Worm (Caenorhabditis elegans): ENCODE results near the gene F35F10.7.

F35F10.7 gene

ce11 chrV:3316108-3316507 lies 28.9 kb upstream of the F35F10.7 start, which contains the start of gene F35F10.1:
TSS of gene F35F10.1 (plus strand) at chrV:3316307.
- TF ChIP-seq B0310.2 (tag; optimal IDR thresholded peaks at IDR 0.05) (no peak), scrt-1 (GFP tag; IDR thresholded peaks at IDR 0.05) (no peak), ceh-13 (GFP tag; optimal IDR thresholded peaks at IDR 0.05) (no peak), ets-7 (tag; optimal IDR thresholded peaks at IDR 0.05) (no peak), hmg-4 (GFP tag; optimal IDR thresholded peaks at IDR 0.05) (no peak), tbx-37 (GFP tag; conservative IDR thresholded peaks at IDR 0.05) (no peak), tra-4 (tag; optimal IDR thresholded peaks at IDR 0.05) (no peak), tbx-11 (GFP tag; IDR thresholded peaks at IDR 0.05) (no peak), F13C5.2 (tag; optimal IDR thresholded peaks at IDR 0.05) (no peak), hmbx-1 (tag; optimal IDR thresholded peaks at IDR 0.05) (no peak), flt-1 (GFP tag; IDR thresholded peaks at IDR 0.05) (no peak), pes-1 (GFP tag; IDR thresholded peaks at IDR 0.05) (no peak), aly-1 (tag; optimal IDR thresholded peaks at IDR 0.05) (no peak), ceh-36 (tag; optimal IDR thresholded peaks at IDR 0.05) (no peak), sea-1 (GFP tag; conservative IDR thresholded peaks at IDR 0.05) (no peak), hnd-1 (tag; optimal IDR thresholded peaks at IDR 0.05) (no peak), ama-1 (optimal IDR thresholded peaks at IDR 0.05) (no peak)

- TF ChIP-seq hmg-4 (GFP tag; optimal IDR thresholded peaks at IDR 0.05): no peak
- TF ChIP-seq scrt-1 (GFP tag; IDR thresholded peaks at IDR 0.05): no peak
- TF ChIP-seq F13C5.2 (tag; optimal IDR thresholded peaks at IDR 0.05): no peak
- no peak for TF ChIP-seq hmbx-1 (tag; optimal IDR thresholded peaks at IDR 0.05)
- TF ChIP-seq tbx-37 (GFP tag; conservative IDR thresholded peaks at IDR 0.05): no peak
- TF ChIP-seq sea-1 (GFP tag; conservative IDR thresholded peaks at IDR 0.05): no peak
- TF ChIP-seq B0310.2 (tag; optimal IDR thresholded peaks at IDR 0.05): no peak
- TF ChIP-seq ceh-36 (tag; optimal IDR thresholded peaks at IDR 0.05): no peak
- TF ChIP-seq flt-1 (GFP tag; IDR thresholded peaks at IDR 0.05): no peak
- no peak for TF ChIP-seq ets-7 (tag; optimal IDR thresholded peaks at IDR 0.05)
- no peak for TF ChIP-seq pes-1 (GFP tag; IDR thresholded peaks at IDR 0.05)
These were observed 28.1 kb upstream of the F35F10.7 start, which contains the start of gene arrd-19 for ce11 chrV:3315308-3315707. TSS of gene arrd-19 (minus strand) at chrV:3315516.

- TF ChIP-seq hnd-1 (tag; optimal IDR thresholded peaks at IDR 0.05) (no peak), sea-1 (GFP tag; conservative IDR thresholded peaks at IDR 0.05) (no peak)
These were observed 24.9 kb upstream of the F35F10.7 start, which contains the start of gene arrd-18 for ce11 chrV:3312067-3312666. TSS of gene arrd-18 (minus strand) at chrV:3312117.

DNA sequence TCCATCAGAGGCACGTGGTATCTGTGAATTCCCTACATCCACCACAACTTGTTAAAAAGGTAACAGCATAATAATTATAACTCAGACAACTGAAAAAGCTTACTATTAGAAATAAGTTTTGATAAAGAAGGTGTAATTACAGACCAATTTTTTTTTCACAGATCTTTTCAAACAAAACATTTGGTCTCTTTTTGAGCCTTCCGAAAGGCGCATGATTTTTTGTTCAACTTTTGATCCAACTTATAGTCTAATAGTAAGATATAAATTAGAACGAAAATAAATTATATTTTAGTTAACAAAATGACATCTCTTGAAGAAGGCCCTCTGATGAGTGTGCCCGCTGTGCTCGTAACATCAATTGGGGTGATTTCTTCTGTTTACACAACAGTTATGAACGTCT lies 20.9 kb upstream of the F35F10.7 start, which contains the start of gene srbc-3:
Gene srbc-3, plus strand, starts transcription at position 301 of the 400 bp plus-strand sequence.
- TF ChIP-seq hmbx-1 (tag; optimal IDR thresholded peaks at IDR 0.05) (no peak), pes-1 (GFP tag; IDR thresholded peaks at IDR 0.05) (no peak), aly-1 (tag; optimal IDR thresholded peaks at IDR 0.05) (no peak)

DNA sequence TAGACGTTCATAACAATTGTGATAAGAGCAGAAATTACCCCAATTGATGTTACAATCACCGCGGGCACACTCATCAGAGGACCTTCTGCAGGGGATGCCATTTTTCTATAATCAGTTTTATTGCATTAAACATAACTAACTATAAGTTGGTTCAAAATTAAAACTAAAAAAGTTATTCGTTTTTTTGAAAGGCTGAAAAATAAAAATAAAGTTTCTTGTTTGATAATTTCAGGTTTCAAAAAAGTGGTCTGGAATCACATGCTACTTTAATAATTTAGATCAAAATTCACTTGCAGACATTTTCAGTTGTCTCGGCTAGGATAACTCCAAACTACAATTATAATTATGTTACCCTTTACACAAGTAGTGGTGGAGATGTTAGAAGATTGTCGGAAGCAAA lies 14.7 kb upstream of the F35F10.7 start, which contains the start of gene srbc-1:
Gene srbc-1, minus strand, starts transcription at position 101 of the 400 bp plus-strand sequence.
- TF ChIP-seq pes-1 (GFP tag; IDR thresholded peaks at IDR 0.05): no peak
- TF ChIP-seq hmbx-1 (tag; optimal IDR thresholded peaks at IDR 0.05): no peak
- TF ChIP-seq aly-1 (tag; optimal IDR thresholded peaks at IDR 0.05): no peak
- no peak for TF ChIP-seq flt-1 (GFP tag; IDR thresholded peaks at IDR 0.05)
- TF ChIP-seq F13C5.2 (tag; optimal IDR thresholded peaks at IDR 0.05): no peak
- TF ChIP-seq sea-1 (GFP tag; conservative IDR thresholded peaks at IDR 0.05): no peak
- TF ChIP-seq tbx-11 (GFP tag; IDR thresholded peaks at IDR 0.05): no peak
- TF ChIP-seq ama-1 (optimal IDR thresholded peaks at IDR 0.05): no peak
- no peak for TF ChIP-seq scrt-1 (GFP tag; IDR thresholded peaks at IDR 0.05)
- no peak for TF ChIP-seq ceh-36 (tag; optimal IDR thresholded peaks at IDR 0.05)
- TF ChIP-seq hmg-4 (GFP tag; optimal IDR thresholded peaks at IDR 0.05): no peak
- TF ChIP-seq hnd-1 (tag; optimal IDR thresholded peaks at IDR 0.05): no peak
- no peak for TF ChIP-seq B0310.2 (tag; optimal IDR thresholded peaks at IDR 0.05)

DNA sequence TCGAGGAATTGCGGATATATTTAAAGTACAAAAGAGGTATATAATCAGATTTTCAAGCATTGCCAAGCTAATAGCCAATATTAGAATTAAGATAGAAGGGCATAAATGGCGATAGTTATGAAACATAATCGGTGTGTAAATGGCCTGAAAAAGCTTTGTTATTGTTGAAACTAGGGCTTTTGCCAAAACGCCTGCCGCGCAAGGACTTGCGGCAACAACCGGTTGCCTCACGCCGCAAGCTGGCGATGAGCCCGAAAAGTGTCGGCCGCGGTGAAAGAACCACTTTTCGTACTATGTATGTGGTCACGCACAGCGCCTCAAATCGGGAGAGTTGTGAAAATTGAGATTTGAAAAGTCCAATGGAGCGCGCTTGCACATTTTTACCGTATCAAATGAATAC lies 12.2 kb upstream of the F35F10.7 start:
- TF ChIP-seq flt-1 (GFP tag; IDR thresholded peaks at IDR 0.05): no peak
- TF ChIP-seq ama-1 (optimal IDR thresholded peaks at IDR 0.05): no peak
- TF ChIP-seq hmbx-1 (tag; optimal IDR thresholded peaks at IDR 0.05): no peak
- TF ChIP-seq scrt-1 (GFP tag; IDR thresholded peaks at IDR 0.05): no peak
- TF ChIP-seq tbx-11 (GFP tag; IDR thresholded peaks at IDR 0.05): no peak
- TF ChIP-seq hnd-1 (tag; optimal IDR thresholded peaks at IDR 0.05): no peak
- no peak for TF ChIP-seq hmg-4 (GFP tag; optimal IDR thresholded peaks at IDR 0.05)

DNA sequence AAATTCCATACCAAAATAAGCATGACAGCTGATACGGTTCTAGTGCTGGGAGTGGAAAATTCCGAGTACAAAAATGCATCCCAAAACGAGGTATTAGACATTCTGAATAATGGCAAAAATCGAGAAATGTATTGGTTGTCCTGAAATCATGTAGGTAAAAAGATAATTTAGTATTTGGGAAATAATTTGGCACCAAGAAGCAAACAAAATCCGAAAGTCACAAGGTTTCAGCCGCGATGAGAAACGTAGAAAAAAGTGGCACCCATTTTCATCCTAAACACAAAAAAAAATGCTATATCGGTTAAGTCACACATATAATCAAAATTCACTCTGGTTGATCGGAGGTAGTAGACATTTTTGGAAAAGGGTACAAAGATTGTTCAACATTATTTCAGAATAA lies 10.5 kb upstream of the F35F10.7 start, which contains the start of gene srx-122:
Gene srx-122, minus strand, starts transcription at position 101 of the 400 bp plus-strand sequence.
- TF ChIP-seq hmbx-1 (tag; optimal IDR thresholded peaks at IDR 0.05): no peak

ce11 chrV:3295368-3295767 lies 8.1 kb upstream of the F35F10.7 start:
- no peak for TF ChIP-seq ets-7 (tag; optimal IDR thresholded peaks at IDR 0.05)
- no peak for TF ChIP-seq ama-1 (optimal IDR thresholded peaks at IDR 0.05)
- no peak for TF ChIP-seq scrt-1 (GFP tag; IDR thresholded peaks at IDR 0.05)
- TF ChIP-seq tbx-37 (GFP tag; conservative IDR thresholded peaks at IDR 0.05): no peak
- TF ChIP-seq B0310.2 (tag; optimal IDR thresholded peaks at IDR 0.05): no peak
- no peak for TF ChIP-seq ceh-13 (GFP tag; optimal IDR thresholded peaks at IDR 0.05)
- no peak for TF ChIP-seq aly-1 (tag; optimal IDR thresholded peaks at IDR 0.05)
- no peak for TF ChIP-seq hnd-1 (tag; optimal IDR thresholded peaks at IDR 0.05)
- no peak for TF ChIP-seq pes-1 (GFP tag; IDR thresholded peaks at IDR 0.05)

Data from whole organism, early embryonic.